Fruit fly (Drosophila melanogaster) whole organism, larva: Measurements from ENCODE around the gene Nf-YC.

ENCODE experiments used
- noc ChIP-seq: fragments of 200-800 bp; sonication (Bioruptor generic); optimal IDR thresholded peaks from 3 replicates; lab custom pipeline; 2019; ENCODE audit warnings: missing biosample characterization, mild to moderate bottlenecking, missing genetic modification characterization, moderate library complexity

Nf-YC gene

dm6 chrX:6804485-6805295 lies 16.0 kb downstream of the Nf-YC start:
- peak; percentile 71 for TF ChIP-seq noc (tag; lab: Kevin White, UChicago)

- TF ChIP-seq noc (tag; lab: Kevin White, UChicago), result no peak
These were observed 16.7 kb downstream of the Nf-YC start for dm6 chrX:6803880-6804484.

dm6 chrX:6803312-6803794 lies 17.4 kb downstream of the Nf-YC start, which contains the start of the genes C3G and pod1:
Gene C3G (minus strand): TSS chrX:6803593.
Gene pod1 (plus strand): TSS chrX:6803684.
- TF ChIP-seq noc (tag; lab: Kevin White, UChicago), result peak; percentile 12

dm6 chrX:6802376-6803080 lies 18.2 kb downstream of the Nf-YC start:
- TF ChIP-seq noc (tag; lab: Kevin White, UChicago), result no peak

dm6 chrX:6800726-6801296 lies 19.9 kb downstream of the Nf-YC start:
- TF ChIP-seq noc (tag; lab: Kevin White, UChicago), result peak; percentile 92

DNA sequence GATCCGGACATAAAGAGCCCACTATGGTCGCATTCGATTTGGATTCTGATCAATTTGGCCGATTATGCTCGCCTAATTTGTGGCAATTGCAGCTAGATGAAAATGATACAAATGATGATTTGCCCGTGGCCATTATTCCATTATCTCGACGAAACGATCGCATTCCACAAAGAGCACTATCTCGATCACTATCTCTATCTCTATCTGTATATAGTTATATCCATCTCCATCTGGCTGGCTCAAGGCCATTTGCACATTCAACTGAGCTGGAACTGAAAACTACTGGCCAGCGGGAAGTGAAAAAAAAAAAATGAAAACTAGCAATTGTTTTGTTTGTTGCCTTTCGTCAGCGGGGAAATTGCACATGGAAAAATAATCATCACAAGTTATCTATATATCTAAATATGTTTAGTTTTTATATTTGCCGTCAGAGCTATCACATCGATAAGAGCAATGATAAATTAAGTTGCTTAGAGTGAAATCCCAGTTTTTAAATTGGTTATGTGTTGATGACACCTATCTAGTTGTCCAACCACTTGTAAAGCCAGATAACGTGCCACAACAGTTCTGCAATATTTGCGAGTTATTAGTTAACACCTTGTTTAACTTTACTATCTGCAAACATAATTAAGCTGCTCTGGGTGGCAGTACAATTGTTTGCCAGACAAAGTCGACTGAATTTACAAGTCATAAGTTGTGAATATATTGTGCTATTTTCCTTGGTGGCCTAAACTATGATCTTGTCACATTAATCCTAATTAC lies 21.3 kb downstream of the Nf-YC start:
- TF ChIP-seq noc (tag; lab: Kevin White, UChicago), result no peak

- no peak for TF ChIP-seq noc (tag; lab: Kevin White, UChicago)
These were observed 23.7 kb downstream of the Nf-YC start for dm6 chrX:6796972-6797371.

- no peak for TF ChIP-seq noc (tag; lab: Kevin White, UChicago)
These were observed 24.6 kb downstream of the Nf-YC start for dm6 chrX:6795987-6796691.

DNA sequence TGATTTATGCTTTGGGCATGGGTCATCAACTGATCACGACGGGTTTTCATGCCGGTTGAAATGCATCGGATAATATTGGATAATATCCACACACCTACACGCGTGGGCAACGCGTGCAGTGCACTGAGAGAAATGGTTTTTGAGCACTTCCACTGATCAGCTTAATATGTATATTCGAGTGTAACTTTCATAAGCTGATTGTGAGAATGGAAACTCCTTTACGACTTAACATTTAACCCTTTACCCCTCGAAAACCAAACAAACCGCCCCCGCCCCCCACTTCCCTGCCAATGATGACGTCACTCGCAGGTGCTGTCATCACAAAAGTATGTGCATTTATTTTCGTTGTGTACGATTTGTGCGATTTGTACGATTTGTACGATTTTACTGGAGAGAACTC lies 25.9 kb downstream of the Nf-YC start:
- no peak for TF ChIP-seq noc (tag; lab: Kevin White, UChicago)

dm6 chrX:6794190-6794589 lies 26.5 kb downstream of the Nf-YC start:
- peak; percentile 74 for TF ChIP-seq noc (tag; lab: Kevin White, UChicago)

DNA sequence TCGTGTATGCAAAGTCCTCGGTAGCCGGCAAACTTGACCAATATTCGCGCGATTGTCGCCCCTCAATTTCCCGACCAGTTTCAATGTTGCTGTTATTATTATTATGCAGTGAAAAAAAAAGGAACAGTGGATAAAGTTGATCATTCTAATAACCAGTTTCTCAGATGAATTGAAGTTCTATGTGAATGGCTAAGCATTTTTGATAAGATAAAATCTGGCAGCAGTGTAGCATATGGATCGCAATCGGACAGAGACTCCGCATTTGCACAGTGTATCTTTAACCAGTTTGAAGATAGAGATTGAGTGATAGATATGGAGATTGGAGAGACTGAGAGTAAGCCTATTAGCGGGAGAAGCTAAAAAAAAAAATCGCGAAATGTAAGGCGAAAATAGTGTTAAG lies 27.3 kb downstream of the Nf-YC start:
- TF ChIP-seq noc (tag; lab: Kevin White, UChicago), result peak; percentile 82

DNA sequence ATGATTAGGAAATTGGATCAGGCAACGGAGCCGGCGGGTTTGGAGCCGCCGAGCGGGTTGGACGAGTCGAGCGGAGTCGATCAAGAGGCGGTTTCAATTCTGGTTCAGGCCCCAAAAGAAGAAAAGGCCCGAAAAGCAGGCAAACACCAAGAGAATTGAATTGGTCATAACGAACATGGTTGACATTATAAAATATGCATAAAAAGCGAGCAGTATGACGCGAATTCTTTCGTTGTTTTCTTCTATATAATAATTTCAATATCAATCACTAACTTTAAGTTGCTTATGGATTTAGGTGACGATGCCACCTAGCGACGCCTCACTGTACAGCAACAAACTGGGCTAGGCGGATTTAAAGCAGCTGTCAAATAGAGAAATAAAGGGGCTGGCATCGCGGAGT lies 27.8 kb downstream of the Nf-YC start:
- no peak for TF ChIP-seq noc (tag; lab: Kevin White, UChicago)

- peak; percentile 43 for TF ChIP-seq noc (tag; lab: Kevin White, UChicago)
These were observed 29.2 kb downstream of the Nf-YC start for dm6 chrX:6791531-6791930.

- no peak for TF ChIP-seq noc (tag; lab: Kevin White, UChicago)
These were observed 29.8 kb downstream of the Nf-YC start for dm6 chrX:6790944-6791343.
